Worm (Caenorhabditis elegans): ENCODE measurements around the gene Y43F8C.7.
A peak's percentile ranks its signal among the peaks of the same experiment; 100 is the strongest.

- TF ChIP-seq flt-1 (GFP tag; IDR thresholded peaks at IDR 0.05): no peak
- 0 out of 2 replicates have a peak, but pooled peaks have one; percentile 24 for TF ChIP-seq ztf-29 (GFP tag; IDR thresholded peaks at IDR 0.05)
- no peak for TF ChIP-seq med-1 (GFP tag; optimal IDR thresholded peaks at IDR 0.05; ENCODE audit: insufficient read depth)
These were observed 20.7 kb upstream of the Y43F8C.7 start for ce11 chrV:19664574-19664973.

All from whole organism, midembryonic.